Fruit fly (Drosophila melanogaster): ENCODE measurements around the gene EMC4.

EMC4 gene

dm6 chr3L:22835144-22835964 is 32.7 kb downstream of the EMC4 start, which contains the start of gene jim:
jim (minus strand) TSS chr3L:22835194.
- no peak for TF ChIP-seq bab2 (GFP tag; optimal IDR thresholded peaks at IDR 0.05)
- TF ChIP-seq CG32532 (GFP tag; IDR thresholded peaks at IDR 0.05) = peak; percentile 54; the same call in 1 of the 2 replicates
- no peak for TF ChIP-seq NK7.1 (GFP tag; optimal IDR thresholded peaks at IDR 0.05)
- no peak for TF ChIP-seq dmrt11E (tag; optimal IDR thresholded peaks at IDR 0.05)
- TF ChIP-seq MESR4 (GFP tag; optimal IDR thresholded peaks at IDR 0.05) = no peak
- no peak for TF ChIP-seq gce (GFP tag; IDR thresholded peaks at IDR 0.05)
- TF ChIP-seq CG15011 (GFP tag; optimal IDR thresholded peaks at IDR 0.05) = no peak
- TF ChIP-seq crc (GFP tag; optimal IDR thresholded peaks at IDR 0.05) = no peak
- no peak for TF ChIP-seq CG2120 (GFP tag; optimal IDR thresholded peaks at IDR 0.05)
- TF ChIP-seq CG8388 (GFP tag; optimal IDR thresholded peaks at IDR 0.05) = no peak
- TF ChIP-seq amos (GFP tag; IDR thresholded peaks at IDR 0.05; ENCODE audit: partially characterized antibody) = peak; percentile 27; the same call in 1 of the 2 replicates
- no peak for TF ChIP-seq Oli (tag; optimal IDR thresholded peaks at IDR 0.05)
- no peak for TF ChIP-seq slou (GFP tag; optimal IDR thresholded peaks at IDR 0.05)
- no peak for TF ChIP-seq hth (optimal IDR thresholded peaks at IDR 0.05)
- TF ChIP-seq Ravus (GFP tag; IDR thresholded peaks at IDR 0.05) = no peak
- TF ChIP-seq lov (optimal IDR thresholded peaks at IDR 0.05) = no peak
- TF ChIP-seq lov (GFP tag; IDR thresholded peaks at IDR 0.05) = no peak
- no peak for TF ChIP-seq ac (GFP tag; optimal IDR thresholded peaks at IDR 0.05)
- TF ChIP-seq grau (tag; optimal IDR thresholded peaks at IDR 0.05) = no peak
- TF ChIP-seq YL-1 (GFP tag; optimal IDR thresholded peaks at IDR 0.05) = no peak
- TF ChIP-seq Camta (GFP tag; optimal IDR thresholded peaks at IDR 0.05) = no peak
- TF ChIP-seq CG12236 (GFP tag; optimal IDR thresholded peaks at IDR 0.05) = no peak
- TF ChIP-seq CG10462 (GFP tag; optimal IDR thresholded peaks at IDR 0.05) = no peak
- TF ChIP-seq br (optimal IDR thresholded peaks at IDR 0.05) = no peak
- TF ChIP-seq cwo (GFP tag; optimal IDR thresholded peaks at IDR 0.05) = peak; percentile 82
- TF ChIP-seq ro (GFP tag; IDR thresholded peaks at IDR 0.05) = no peak
- TF ChIP-seq Neu2 (GFP tag; optimal IDR thresholded peaks at IDR 0.05; ENCODE audit: borderline replicate concordance) = no peak
- no peak for TF ChIP-seq pho (GFP tag; optimal IDR thresholded peaks at IDR 0.05)
- no peak for TF ChIP-seq CG17186 (GFP tag; optimal IDR thresholded peaks at IDR 0.05)
- TF ChIP-seq tin (GFP tag; optimal IDR thresholded peaks at IDR 0.05) = no peak
- no peak for TF ChIP-seq Stat92E (GFP tag; optimal IDR thresholded peaks at IDR 0.05)
- no peak for TF ChIP-seq Kr (GFP tag; optimal IDR thresholded peaks at IDR 0.05)
- no peak for TF ChIP-seq gcm2 (GFP tag; optimal IDR thresholded peaks at IDR 0.05)
- TF ChIP-seq CG43689 (GFP tag; IDR thresholded peaks at IDR 0.05) = no peak
- TF ChIP-seq CG17385 (GFP tag; optimal IDR thresholded peaks at IDR 0.05) = peak; percentile 6
- no peak for TF ChIP-seq fd96Cb (tag; optimal IDR thresholded peaks at IDR 0.05)
- TF ChIP-seq CG11085 (GFP tag; IDR thresholded peaks at IDR 0.05) = no peak
- TF ChIP-seq scrt (GFP tag; optimal IDR thresholded peaks at IDR 0.05) = peak; percentile 3
- TF ChIP-seq B-H1 (GFP tag; IDR thresholded peaks at IDR 0.05) = no peak
- TF ChIP-seq ken (GFP tag; IDR thresholded peaks at IDR 0.05) = peak; percentile 20; the same call in 1 of the 3 replicates
- TF ChIP-seq wek (GFP tag; optimal IDR thresholded peaks at IDR 0.05) = no peak
- TF ChIP-seq CG9437 (GFP tag; optimal IDR thresholded peaks at IDR 0.05) = no peak
- TF ChIP-seq Hr51 (GFP tag; optimal IDR thresholded peaks at IDR 0.05) = peak in 1 of 2 experiments; percentile 72
- TF ChIP-seq ems (GFP tag; optimal IDR thresholded peaks at IDR 0.05) = no peak
- no peak for TF ChIP-seq CG10267 (tag; optimal IDR thresholded peaks at IDR 0.05)
- TF ChIP-seq dpn (GFP tag; optimal IDR thresholded peaks at IDR 0.05) = no peak
- TF ChIP-seq Sox100B (GFP tag; optimal IDR thresholded peaks at IDR 0.05) = no peak
- TF ChIP-seq CG8765 (GFP tag; IDR thresholded peaks at IDR 0.05) = no peak
- peak; percentile 94; the same call in 3 of the 4 replicates for TF ChIP-seq chinmo (GFP tag; IDR thresholded peaks at IDR 0.05; ENCODE audit: partially characterized antibody)
- no peak for TF ChIP-seq Atf-2 (GFP tag; optimal IDR thresholded peaks at IDR 0.05)
